Worm (Caenorhabditis elegans): ENCODE results near the gene hsb-1.

The hsb-1 gene

ce11 chrIV:12599158-12599557, 32.1 kb upstream of the hsb-1 start, which contains the start of gene pgp-1:
TSS of gene pgp-1 (minus strand) at chrIV:12599169.
- TF ChIP-seq elt-2 (tag; optimal IDR thresholded peaks at IDR 0.05) (peak; percentile 60), unc-55 (GFP tag; optimal IDR thresholded peaks at IDR 0.05) (no peak)

- no peak for TF ChIP-seq ama-1 (optimal IDR thresholded peaks at IDR 0.05)
- TF ChIP-seq hlh-6 (tag; optimal IDR thresholded peaks at IDR 0.05): no peak
- no peak for TF ChIP-seq T23F11.4 (GFP tag; optimal IDR thresholded peaks at IDR 0.05)
Measured at ce11 chrIV:12596960-12597359, 29.9 kb upstream of the hsb-1 start.

- TF ChIP-seq unc-42 (tag; optimal IDR thresholded peaks at IDR 0.05) (peak; percentile 73), T23F11.4 (GFP tag; optimal IDR thresholded peaks at IDR 0.05) (peak; percentile 74), ceh-14 (tag; optimal IDR thresholded peaks at IDR 0.05) (peak; percentile 89), ceh-48 (tag; optimal IDR thresholded peaks at IDR 0.05) (peak; percentile 34), dmd-4 (tag; optimal IDR thresholded peaks at IDR 0.05; ENCODE audit: borderline replicate concordance) (peak; percentile 31), ceh-19 (GFP tag; optimal IDR thresholded peaks at IDR 0.05) (peak; percentile 77), elt-2 (tag; optimal IDR thresholded peaks at IDR 0.05) (no peak), fkh-10 (GFP tag; optimal IDR thresholded peaks at IDR 0.05) (no peak), fax-1 (tag; optimal IDR thresholded peaks at IDR 0.05) (peak; percentile 57), hlh-8 (tag; optimal IDR thresholded peaks at IDR 0.05) (peak; percentile 41), tbx-2 (tag; optimal IDR thresholded peaks at IDR 0.05) (peak; percentile 31), eyg-1 (tag; optimal IDR thresholded peaks at IDR 0.05) (no peak), zip-5 (tag; optimal IDR thresholded peaks at IDR 0.05) (peak; percentile 79), ceh-45 (GFP tag; IDR thresholded peaks at IDR 0.05) (peak; percentile 92), ref-2 (tag; optimal IDR thresholded peaks at IDR 0.05) (peak; percentile 47), madf-2 (tag; optimal IDR thresholded peaks at IDR 0.05) (peak; percentile 38), elt-4 (tag; optimal IDR thresholded peaks at IDR 0.05) (no peak), Y22D7AL.16 (tag; optimal IDR thresholded peaks at IDR 0.05) (peak; percentile 66), sox-4 (tag; optimal IDR thresholded peaks at IDR 0.05) (peak; percentile 82), ama-1 (optimal IDR thresholded peaks at IDR 0.05) (no peak), nfya-1 (tag; optimal IDR thresholded peaks at IDR 0.05) (peak; percentile 57), lim-6 (tag; optimal IDR thresholded peaks at IDR 0.05) (no peak), lin-11 (tag; optimal IDR thresholded peaks at IDR 0.05) (peak; percentile 59), K02D7.2 (tag; optimal IDR thresholded peaks at IDR 0.05) (peak; percentile 66), mec-3 (tag; optimal IDR thresholded peaks at IDR 0.05; ENCODE audit: borderline replicate concordance) (peak; percentile 50), unc-86 (tag; optimal IDR thresholded peaks at IDR 0.05) (peak; percentile 0), pqm-1 (tag; optimal IDR thresholded peaks at IDR 0.05) (peak; percentile 90), ets-4 (tag; optimal IDR thresholded peaks at IDR 0.05) (peak; percentile 44), ceh-22 (tag; optimal IDR thresholded peaks at IDR 0.05) (no peak), sox-2 (GFP tag; IDR thresholded peaks at IDR 0.05) (no peak), ceh-24 (tag; optimal IDR thresholded peaks at IDR 0.05) (peak; percentile 49), pag-3 (tag; optimal IDR thresholded peaks at IDR 0.05; ENCODE audit: borderline replicate concordance) (peak; percentile 49), dve-1 (tag; optimal IDR thresholded peaks at IDR 0.05) (peak; percentile 60), hlh-15 (tag; optimal IDR thresholded peaks at IDR 0.05) (peak; percentile 25), pha-4 (tag; optimal IDR thresholded peaks at IDR 0.05) (no peak), tbx-7 (tag; optimal IDR thresholded peaks at IDR 0.05) (peak; percentile 17), pros-1 (tag; optimal IDR thresholded peaks at IDR 0.05) (no peak), che-1 (tag; optimal IDR thresholded peaks at IDR 0.05) (peak; percentile 66), rnt-1 (tag; optimal IDR thresholded peaks at IDR 0.05) (peak; percentile 92), sdc-2 (tag; optimal IDR thresholded peaks at IDR 0.05) (peak; percentile 57), ceh-18 (tag; optimal IDR thresholded peaks at IDR 0.05) (peak; percentile 87), C38D4.7 (GFP tag; optimal IDR thresholded peaks at IDR 0.05) (peak; percentile 47), unc-55 (GFP tag; optimal IDR thresholded peaks at IDR 0.05) (no peak), pha-2 (tag; optimal IDR thresholded peaks at IDR 0.05) (peak; percentile 47), hlh-13 (GFP tag; optimal IDR thresholded peaks at IDR 0.05) (peak; percentile 66), ceh-2 (tag; optimal IDR thresholded peaks at IDR 0.05) (peak; percentile 54), nhr-11 (tag; optimal IDR thresholded peaks at IDR 0.05) (no peak), C08G9.2 (tag; optimal IDR thresholded peaks at IDR 0.05) (peak; percentile 70)
Measured at ce11 chrIV:12594574-12594973, 27.5 kb upstream of the hsb-1 start.

Measured in whole organism, late embryonic.